Worm (Caenorhabditis elegans): Measurements from ENCODE around the gene nhr-63.

The nhr-63 gene

DNA sequence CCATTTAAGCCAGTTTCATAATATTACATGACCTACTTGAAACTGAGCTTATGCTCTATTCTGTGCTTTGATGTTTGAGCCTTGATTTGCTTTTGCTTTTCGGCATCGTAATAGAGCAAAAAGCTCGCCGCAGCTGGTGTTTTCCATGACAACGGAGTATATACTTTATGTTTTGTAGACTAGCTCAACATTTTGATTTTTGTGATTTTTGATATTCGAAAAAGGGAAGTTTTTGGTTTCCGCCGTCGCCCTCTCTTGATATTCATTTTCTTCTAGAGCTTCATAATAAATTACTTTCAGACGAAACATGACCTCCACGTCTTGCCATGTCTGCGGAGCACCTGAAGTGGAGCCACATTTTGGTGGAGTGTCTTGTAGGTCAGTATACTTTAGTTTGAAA lies at the start of gene nhr-63:
nhr-63 (plus strand) TSS at position 301 of the 400 bp plus-strand sequence.
- no peak for TF ChIP-seq gei-17 (GFP tag; optimal IDR thresholded peaks at IDR 0.05)
- no peak for TF ChIP-seq rpc-1 (optimal IDR thresholded peaks at IDR 0.05)
- TF ChIP-seq rpc-1 (tag; optimal IDR thresholded peaks at IDR 0.05), result no peak
- no peak for TF ChIP-seq unc-62 (GFP tag; optimal IDR thresholded peaks at IDR 0.05)

DNA sequence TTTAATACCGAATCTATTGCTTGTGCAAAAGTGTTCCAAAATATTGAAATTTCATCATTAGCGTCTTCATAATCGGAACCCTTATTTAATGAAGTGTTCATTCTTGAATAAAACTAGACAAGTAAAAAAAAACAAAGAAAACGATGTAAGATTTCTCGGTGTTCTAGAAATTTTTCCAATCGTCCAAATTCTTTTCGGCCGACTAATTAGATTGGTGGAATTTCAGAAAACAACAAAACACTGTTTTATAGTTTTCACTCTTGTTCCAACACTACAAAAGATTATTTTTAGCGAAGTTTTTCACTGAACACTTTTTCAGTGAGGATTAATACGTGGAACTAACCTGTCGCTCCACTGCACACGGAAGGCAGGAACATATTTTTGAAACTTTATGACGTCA lies 49.6 kb upstream of the nhr-63 start, which contains the start of gene srw-56:
srw-56 (minus strand) TSS at position 101 of the 400 bp plus-strand sequence.
- TF ChIP-seq sdz-38 (tag; optimal IDR thresholded peaks at IDR 0.05) (no peak), rpc-1 (optimal IDR thresholded peaks at IDR 0.05) (no peak), rpc-1 (tag; optimal IDR thresholded peaks at IDR 0.05) (no peak), nfya-2 (GFP tag; IDR thresholded peaks at IDR 0.05) (no peak), mcd-1 (GFP tag; IDR thresholded peaks at IDR 0.05) (no peak), repo-1 (tag; optimal IDR thresholded peaks at IDR 0.05) (no peak), lin-35 (GFP tag; optimal IDR thresholded peaks at IDR 0.05) (no peak), nhr-80 (tag; optimal IDR thresholded peaks at IDR 0.05) (no peak), ztf-3 (GFP tag; optimal IDR thresholded peaks at IDR 0.05) (no peak), mel-28 (tag; optimal IDR thresholded peaks at IDR 0.05; ENCODE audit: borderline replicate concordance) (no peak), C17E4.6 (GFP tag; IDR thresholded peaks at IDR 0.05) (no peak), zfh-2 (GFP tag; conservative IDR thresholded peaks at IDR 0.05) (no peak), C06A6.2 (GFP tag; conservative IDR thresholded peaks at IDR 0.05) (no peak), rcor-1 (GFP tag; IDR thresholded peaks at IDR 0.05) (no peak), efl-1 (GFP tag; optimal IDR thresholded peaks at IDR 0.05) (no peak), unc-62 (GFP tag; optimal IDR thresholded peaks at IDR 0.05) (no peak), ztf-18 (tag; optimal IDR thresholded peaks at IDR 0.05) (no peak)

- TF ChIP-seq ztf-3 (GFP tag; optimal IDR thresholded peaks at IDR 0.05) (no peak), nhr-120 (GFP tag; IDR thresholded peaks at IDR 0.05) (no peak), F22D6.2 (tag; optimal IDR thresholded peaks at IDR 0.05) (no peak), aptf-2 (GFP tag; conservative IDR thresholded peaks at IDR 0.05) (no peak), hrde-1 (tag; optimal IDR thresholded peaks at IDR 0.05; ENCODE audit: borderline replicate concordance) (no peak), zfh-2 (GFP tag; conservative IDR thresholded peaks at IDR 0.05) (no peak), egl-18 (GFP tag; IDR thresholded peaks at IDR 0.05) (no peak), cebp-2 (GFP tag; IDR thresholded peaks at IDR 0.05) (no peak), K12H6.12 (tag; optimal IDR thresholded peaks at IDR 0.05) (no peak), lin-54 (GFP tag; optimal IDR thresholded peaks at IDR 0.05) (no peak), hmg-1.2 (GFP tag; IDR thresholded peaks at IDR 0.05) (no peak), egrh-3 (GFP tag; IDR thresholded peaks at IDR 0.05) (no peak), pha-4 (tag; optimal IDR thresholded peaks at IDR 0.05) (no peak), B0035.1 (tag; optimal IDR thresholded peaks at IDR 0.05) (no peak)
Measured at ce11 chrV:15954932-15955331, 47.5 kb upstream of the nhr-63 start, which contains the start of gene srw-57. Gene srw-57 (minus strand): TSS chrV:15955032.

DNA sequence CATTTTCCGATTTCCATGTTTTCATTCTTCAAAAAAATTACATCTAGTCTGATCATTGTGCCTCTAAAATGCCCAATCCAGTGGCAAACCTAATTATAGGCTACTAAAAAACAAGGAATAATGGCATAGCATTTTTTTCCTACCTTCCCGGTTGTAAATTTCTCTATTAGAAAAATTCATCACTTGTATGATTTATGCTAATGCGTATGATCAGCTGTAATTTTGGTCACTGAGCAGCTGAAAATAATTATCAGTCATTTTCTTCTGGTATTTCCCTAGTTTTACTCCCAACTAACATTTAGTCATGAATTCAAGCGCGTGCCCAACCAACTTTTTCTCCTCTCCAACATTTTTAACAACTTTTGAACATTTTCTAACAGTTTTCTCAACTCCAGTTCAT lies 46.9 kb upstream of the nhr-63 start, which contains the start of gene srh-186:
srh-186 (plus strand) TSS at position 301 of the 400 bp plus-strand sequence.
- TF ChIP-seq die-1 (tag; optimal IDR thresholded peaks at IDR 0.05) (no peak), nfyb-1 (GFP tag; IDR thresholded peaks at IDR 0.05) (no peak), hmg-20 (GFP tag; IDR thresholded peaks at IDR 0.05) (no peak), cebp-1 (GFP tag; IDR thresholded peaks at IDR 0.05) (no peak), cebp-1 (tag; optimal IDR thresholded peaks at IDR 0.05) (no peak), dox-1 (GFP tag; IDR thresholded peaks at IDR 0.05) (no peak), madf-6 (GFP tag; IDR thresholded peaks at IDR 0.05) (no peak), somi-1 (GFP tag; optimal IDR thresholded peaks at IDR 0.05) (no peak), rcor-1 (GFP tag; IDR thresholded peaks at IDR 0.05) (no peak), T07F8.4 (tag; optimal IDR thresholded peaks at IDR 0.05) (no peak), xnd-1 (tag; optimal IDR thresholded peaks at IDR 0.05) (no peak), Y95B8A.8 (GFP tag; IDR thresholded peaks at IDR 0.05) (no peak), fkh-3 (tag; optimal IDR thresholded peaks at IDR 0.05) (no peak), ama-1 (optimal IDR thresholded peaks at IDR 0.05) (no peak), ama-1 (GFP tag; optimal IDR thresholded peaks at IDR 0.05) (no peak), bed-2 (GFP tag; IDR thresholded peaks at IDR 0.05) (no peak), sdz-38 (tag; optimal IDR thresholded peaks at IDR 0.05) (no peak), nfya-2 (GFP tag; IDR thresholded peaks at IDR 0.05) (no peak), nhr-179 (tag; optimal IDR thresholded peaks at IDR 0.05) (no peak), unc-130 (GFP tag; optimal IDR thresholded peaks at IDR 0.05) (no peak)
